Worm (Caenorhabditis elegans) whole organism, late embryonic: ENCODE measurements around the gene C09G9.3.

Experiments used
- ceh-45 ChIP-seq: fragments of 200-800 bp; sonication (Bioruptor generic); IDR thresholded peaks from 2 replicates; pipeline ENCODE4 v1.3.6; 2022; ENCODE audit warnings: missing genetic modification reagents, missing genetic modification characterization, missing compliant biosample characterization
- ceh-9 ChIP-seq: sonication (generic microtip); optimal IDR thresholded peaks from 2 replicates; lab custom pipeline; 2016; ENCODE audit warnings: mild to moderate bottlenecking, missing genetic modification characterization, inconsistent platforms, missing compliant biosample characterization
- dmd-4 ChIP-seq: sonication (generic microtip); optimal IDR thresholded peaks from 2 replicates; lab custom pipeline; 2016; ENCODE audit warnings: borderline replicate concordance, missing genetic modification characterization, missing compliant biosample characterization
- dve-1 ChIP-seq: sonication (generic microtip); optimal IDR thresholded peaks from 2 replicates; lab custom pipeline; 2017; ENCODE audit warnings: antibody characterized with exemption, mild to moderate bottlenecking, missing genetic modification characterization, missing compliant biosample characterization
- fkh-10 ChIP-seq: fragments of 150-350 bp; optimal IDR thresholded peaks from 2 replicates; lab custom pipeline; 2014; ENCODE audit warnings: missing biosample characterization, missing genetic modification reagents, missing genetic modification characterization
- nfya-1 ChIP-seq: sonication (generic microtip); optimal IDR thresholded peaks from 2 replicates; lab custom pipeline; 2017; ENCODE audit warnings: missing genetic modification characterization, mild to moderate bottlenecking, missing compliant biosample characterization, antibody characterized with exemption, moderate library complexity
- pax-1 ChIP-seq: fragments of 150-350 bp; optimal IDR thresholded peaks from 2 replicates; lab custom pipeline; 2014; ENCODE audit warnings: missing biosample characterization, missing genetic modification characterization
- pha-4 ChIP-seq: fragments of 150-350 bp; optimal IDR thresholded peaks from 2 replicates; lab custom pipeline; 2018; ENCODE audit warnings: missing biosample characterization, missing genetic modification reagents, missing genetic modification characterization
- tbx-2 ChIP-seq: sonication (generic microtip); optimal IDR thresholded peaks from 2 replicates; lab custom pipeline; 2016; ENCODE audit warnings: missing genetic modification characterization, missing compliant biosample characterization
- tbx-7 ChIP-seq: sonication (generic microtip); optimal IDR thresholded peaks from 2 replicates; lab custom pipeline; 2016; ENCODE audit warnings: missing genotype, missing genetic modification characterization, missing compliant biosample characterization
- unc-55 ChIP-seq: sonication (generic microtip); optimal IDR thresholded peaks from 2 replicates; lab custom pipeline; 2017; ENCODE audit warnings: missing biosample characterization, missing genetic modification reagents, missing genetic modification characterization

DNA sequence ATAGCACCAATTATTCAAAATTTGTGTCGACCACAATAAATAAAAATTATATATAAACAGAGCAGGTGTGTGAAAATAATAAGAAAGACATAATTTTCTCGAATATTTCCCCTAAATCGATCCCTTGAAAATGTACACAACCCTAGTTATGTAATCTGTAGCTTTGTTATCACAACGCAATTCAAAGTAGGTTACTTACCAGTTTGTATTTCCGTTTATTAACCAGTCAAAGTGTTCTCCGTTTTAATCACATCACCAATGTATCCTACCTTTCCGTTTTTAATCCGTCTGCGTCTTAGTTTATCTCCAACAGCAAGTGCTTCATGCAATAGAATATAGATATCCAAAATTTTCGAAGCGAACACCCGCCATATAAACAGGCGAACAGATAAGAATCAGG lies 19.6 kb downstream of the C09G9.3 start:
- TF ChIP-seq dve-1 (tag; lab: Kevin White, UChicago) (no peak), ceh-45 (GFP tag; lab: Robert Waterston, UW) (no peak), dmd-4 (tag; lab: Kevin White, UChicago) (no peak), tbx-2 (no peak), ceh-9 (tag; lab: Kevin White, UChicago) (no peak), pax-1 (tag; lab: Kevin White, UChicago) (no peak), unc-55 (GFP tag; lab: Kevin White, UChicago) (no peak), pha-4 (tag; lab: Kevin White, UChicago) (no peak), nfya-1 (no peak), fkh-10 (GFP tag; lab: Kevin White, UChicago) (no peak), tbx-7 (tag; lab: Kevin White, UChicago) (no peak)
